Worm (Caenorhabditis elegans) whole organism, L3 larva: ENCODE data around the gene fbxc-58.

Source experiments
- R02D3.7 ChIP-seq: fragments of 150-350 bp; optimal IDR thresholded peaks from 2 replicates; lab custom pipeline; 2014; ENCODE audit warnings: missing biosample characterization, missing genetic modification characterization
- ceh-16 ChIP-seq: sonication (generic microtip); optimal IDR thresholded peaks from 2 replicates; lab custom pipeline; 2017; ENCODE audit warnings: missing biosample characterization, missing genetic modification characterization
- egl-27 ChIP-seq: sonication (generic microtip); optimal IDR thresholded peaks from 4 replicates; lab custom pipeline; 2017; ENCODE audit warnings: missing biosample characterization, missing genetic modification reagents, missing genetic modification characterization
- fos-1 ChIP-seq: fragments of 150-350 bp; optimal IDR thresholded peaks from 2 replicates; lab custom pipeline; 2014; ENCODE audit warnings: missing biosample characterization, missing genetic modification characterization
- hmg-11 ChIP-seq: sonication (generic microtip); optimal IDR thresholded peaks from 2 replicates; lab custom pipeline; 2016; ENCODE audit warnings: missing genetic modification characterization, missing compliant biosample characterization
- jun-1 ChIP-seq: fragments of 150-350 bp; optimal IDR thresholded peaks from 2 replicates; lab custom pipeline; 2014; ENCODE audit warnings: missing biosample characterization, missing genetic modification reagents, missing genetic modification characterization
- lin-15B ChIP-seq: fragments of 150-350 bp; optimal IDR thresholded peaks from 2 replicates; lab custom pipeline; 2014; ENCODE audit warnings: missing biosample characterization, missing genetic modification characterization
- nhr-12 ChIP-seq: fragments of 150-350 bp; optimal IDR thresholded peaks from 2 replicates; lab custom pipeline; 2014; ENCODE audit warnings: missing biosample characterization, missing genetic modification characterization
- nhr-28 ChIP-seq: fragments of 150-350 bp; optimal IDR thresholded peaks from 2 replicates; lab custom pipeline; 2014; ENCODE audit warnings: missing biosample characterization, missing genetic modification characterization
- nhr-43 ChIP-seq: sonication (generic microtip); optimal IDR thresholded peaks from 2 replicates; lab custom pipeline; 2016; ENCODE audit warnings: mild to moderate bottlenecking, missing genetic modification characterization, missing compliant biosample characterization; ENCODE audit not compliant: poor library complexity, severe bottlenecking
- nhr-76 ChIP-seq: fragments of 150-350 bp; sonication (generic microtip); optimal IDR thresholded peaks from 5 replicates; lab custom pipeline; 2014; ENCODE audit warnings: missing biosample characterization, missing genetic modification characterization
- tbx-2 ChIP-seq: sonication (generic microtip); optimal IDR thresholded peaks from 2 replicates; lab custom pipeline; 2016; ENCODE audit warnings: mild to moderate bottlenecking, missing genetic modification characterization, missing compliant biosample characterization
- ztf-11 ChIP-seq: fragments of 150-350 bp; optimal IDR thresholded peaks from 2 replicates; lab custom pipeline; 2014; ENCODE audit warnings: missing biosample characterization, missing genetic modification characterization
- ztf-4 ChIP-seq: fragments of 150-350 bp; optimal IDR thresholded peaks from 2 replicates; lab custom pipeline; 2014; ENCODE audit warnings: missing biosample characterization, missing genetic modification characterization

fbxc-58 gene

DNA sequence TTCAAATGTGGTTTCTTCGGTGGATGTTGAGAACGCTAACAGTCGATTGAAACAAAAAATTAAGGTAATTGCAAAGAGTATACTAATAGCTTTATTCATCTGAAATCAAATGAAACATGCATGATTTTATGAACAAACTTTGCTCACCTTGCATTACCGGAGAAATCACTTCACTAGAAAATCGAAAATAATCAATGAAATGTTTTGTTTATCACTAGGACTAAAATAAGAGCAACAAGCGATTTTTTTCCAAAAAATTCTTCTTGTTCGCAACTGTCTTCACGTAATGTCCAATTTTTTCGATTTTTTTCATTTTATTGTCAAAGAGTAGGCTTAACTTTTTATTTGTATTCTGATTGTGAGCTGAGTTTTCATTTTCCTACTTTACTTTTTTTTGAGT is 51.1 kb downstream of the fbxc-58 start, which contains the start of gene F56D5.9:
F56D5.9 (minus strand) TSS at position 101 of the 400 bp plus-strand sequence.
- no peak for TF ChIP-seq ceh-16 (tag; lab: Kevin White, UChicago)
- TF ChIP-seq nhr-12 (tag; lab: Kevin White, UChicago): no peak
- no peak for TF ChIP-seq nhr-43 (tag; lab: Kevin White, UChicago)
- no peak for TF ChIP-seq ztf-4 (tag; lab: Kevin White, UChicago)
- TF ChIP-seq lin-15B (tag; lab: Kevin White, UChicago): no peak
- TF ChIP-seq R02D3.7: no peak
- no peak for TF ChIP-seq hmg-11 (tag; lab: Kevin White, UChicago)
- no peak for TF ChIP-seq egl-27 (tag; lab: Kevin White, UChicago)
- TF ChIP-seq jun-1: no peak
- no peak for TF ChIP-seq tbx-2
- no peak for TF ChIP-seq nhr-76
- TF ChIP-seq nhr-28 (tag; lab: Kevin White, UChicago): no peak
- no peak for TF ChIP-seq fos-1 (tag; lab: Kevin White, UChicago)
- no peak for TF ChIP-seq ztf-11 (tag; lab: Kevin White, UChicago)
